Worm (Caenorhabditis elegans) whole organism, L4/young adult: Measurements from ENCODE around the gene scl-7.

ENCODE experiments used
- W03F9.2 ChIP-seq: fragments of 150-350 bp; optimal IDR thresholded peaks from 2 replicates; lab custom pipeline; 2014; ENCODE audit warnings: missing biosample characterization, missing genetic modification characterization
- dao-5 ChIP-seq: sonication (generic microtip); optimal IDR thresholded peaks from 2 replicates; lab custom pipeline; 2016; ENCODE audit warnings: missing genotype, missing genetic modification characterization, moderate library complexity, missing compliant biosample characterization
- him-1 ChIP-seq: sonication (generic microtip); optimal IDR thresholded peaks from 2 replicates; lab custom pipeline; 2016; ENCODE audit warnings: missing genotype, missing genetic modification reagents, missing genetic modification characterization, missing compliant biosample characterization

The scl-7 gene

DNA sequence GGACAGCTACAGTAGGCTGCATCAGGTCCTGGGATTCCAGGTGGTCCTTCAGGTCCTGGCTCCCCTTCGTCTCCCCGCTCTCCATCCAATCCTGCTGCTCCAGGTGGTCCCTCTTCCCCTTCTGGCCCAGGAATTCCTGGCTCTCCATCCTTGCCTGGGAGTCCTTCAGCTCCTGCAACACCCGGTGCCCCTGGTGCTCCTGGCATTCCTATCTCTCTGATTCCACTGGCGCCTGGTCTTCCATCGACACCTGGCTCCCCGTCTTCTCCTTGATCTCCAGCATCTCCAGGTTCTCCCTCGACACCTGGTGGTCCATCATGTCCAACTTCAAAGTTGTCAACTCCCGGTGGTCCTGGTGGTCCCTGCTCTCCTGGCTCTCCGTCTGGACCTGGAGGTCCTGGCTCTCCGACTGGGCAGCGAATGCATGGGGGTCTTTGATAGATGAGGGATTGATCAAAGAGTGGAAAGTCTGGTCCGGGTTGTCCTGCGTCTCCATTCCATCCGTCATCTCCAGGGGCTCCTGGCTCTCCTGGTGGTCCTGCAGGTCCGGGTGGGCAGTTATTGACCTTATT is 19.5 kb downstream of the scl-7 start:
- TF ChIP-seq dao-5 (tag; lab: Kevin White, UChicago) (no peak), W03F9.2 (tag; lab: Kevin White, UChicago) (no peak), him-1 (no peak)

ce11 chrIV:13090967-13091366 is 20.7 kb downstream of the scl-7 start, which contains the start of gene col-132:
col-132 (minus strand) TSS chrIV:13091067.
- TF ChIP-seq dao-5 (tag; lab: Kevin White, UChicago), result no peak
- no peak for TF ChIP-seq W03F9.2 (tag; lab: Kevin White, UChicago)
- no peak for TF ChIP-seq him-1

DNA sequence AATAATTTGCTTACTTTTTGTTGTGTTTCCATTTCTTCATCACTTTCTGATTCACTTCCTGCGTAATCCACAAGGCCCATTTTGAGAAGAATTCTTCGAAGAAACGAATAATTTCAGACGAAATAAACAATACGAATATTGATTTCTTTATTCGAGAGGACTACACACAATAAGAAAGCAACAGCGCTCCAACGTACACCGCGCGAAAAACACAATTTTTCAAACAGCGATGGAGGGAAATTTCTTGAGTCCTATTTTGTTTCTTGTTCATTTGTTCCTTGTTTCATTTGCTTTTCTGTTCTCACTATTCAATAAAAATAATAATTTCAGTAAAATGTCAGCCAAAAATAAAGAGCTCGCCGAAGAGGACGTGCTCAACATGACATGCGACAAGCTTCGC is 23.4 kb downstream of the scl-7 start, which contains the start of the genes prcc-1 and C39E9.12:
Gene prcc-1, minus strand, starts transcription at position 119 of the 400 bp plus-strand sequence.
Gene C39E9.12, plus strand, starts transcription at position 331 of the 400 bp plus-strand sequence.
- TF ChIP-seq dao-5 (tag; lab: Kevin White, UChicago), result no peak
- no peak for TF ChIP-seq W03F9.2 (tag; lab: Kevin White, UChicago)
- no peak for TF ChIP-seq him-1

- TF ChIP-seq W03F9.2 (tag; lab: Kevin White, UChicago) (no peak), him-1 (no peak), dao-5 (tag; lab: Kevin White, UChicago) (no peak)
These were observed 25.2 kb downstream of the scl-7 start, which contains the start of gene rfc-3 for ce11 chrIV:13095462-13095861. rfc-3 (plus strand) TSS chrIV:13095762.

ce11 chrIV:13096778-13097177 is 26.5 kb downstream of the scl-7 start:
- TF ChIP-seq him-1, result no peak
- no peak for TF ChIP-seq W03F9.2 (tag; lab: Kevin White, UChicago)
- no peak for TF ChIP-seq dao-5 (tag; lab: Kevin White, UChicago)

DNA sequence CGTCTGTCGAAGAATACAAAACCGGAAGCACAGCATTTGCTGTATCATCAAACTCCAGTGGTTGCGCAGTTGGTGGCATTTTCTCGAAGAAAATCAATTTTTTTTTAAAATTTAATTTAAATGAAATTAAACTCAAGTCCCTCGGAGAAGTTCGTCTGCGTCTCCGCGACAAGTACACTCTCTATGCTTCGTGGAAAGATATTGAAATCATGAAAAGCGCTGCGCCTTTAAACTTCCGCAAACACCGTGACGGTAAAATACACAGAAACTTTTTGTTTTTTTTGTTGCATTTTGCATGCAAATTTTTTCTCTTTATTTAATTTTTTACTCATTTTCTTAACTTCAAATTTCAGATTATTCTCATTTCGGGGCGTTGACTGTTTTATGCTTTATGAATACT is 28.4 kb downstream of the scl-7 start, which contains the start of the genes dli-1, tin-9.2 and exos-4.1:
Gene dli-1, minus strand, starts transcription at position 141 of the 400 bp plus-strand sequence.
Gene tin-9.2, plus strand, starts transcription at position 344 of the 400 bp plus-strand sequence.
Gene exos-4.1, plus strand, starts transcription at position 348 of the 400 bp plus-strand sequence.
- TF ChIP-seq dao-5 (tag; lab: Kevin White, UChicago), result no peak
- peak; percentile 86 for TF ChIP-seq W03F9.2 (tag; lab: Kevin White, UChicago)

DNA sequence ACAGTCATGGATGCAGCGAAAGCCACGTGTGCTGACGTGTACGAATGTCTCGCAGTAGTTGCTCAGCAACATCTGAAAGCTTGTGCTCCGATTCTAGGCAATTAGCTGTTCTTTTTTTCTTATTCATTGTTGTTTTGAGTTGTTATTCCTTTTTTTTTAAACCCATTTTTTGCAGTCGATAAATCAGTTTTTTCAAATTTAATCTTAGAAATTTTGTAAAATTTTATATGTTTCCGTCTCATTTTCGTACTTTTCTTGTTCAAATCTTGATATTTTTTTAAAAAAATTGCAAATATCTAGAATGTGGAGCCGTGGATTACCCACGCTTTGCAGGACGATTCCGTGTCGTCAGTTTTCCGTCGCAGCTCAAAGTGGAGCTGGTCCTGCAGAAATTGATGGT is 30.2 kb downstream of the scl-7 start, which contains the start of gene fask-1:
Gene fask-1, plus strand, starts transcription at position 301 of the 400 bp plus-strand sequence.
- TF ChIP-seq W03F9.2 (tag; lab: Kevin White, UChicago) (no peak), him-1 (no peak), dao-5 (tag; lab: Kevin White, UChicago) (no peak)

ce11 chrIV:13104900-13105299 is 34.7 kb downstream of the scl-7 start, which contains the start of gene rde-11:
rde-11 (plus strand) TSS chrIV:13105200.
- TF ChIP-seq dao-5 (tag; lab: Kevin White, UChicago), result no peak
- no peak for TF ChIP-seq him-1
- TF ChIP-seq W03F9.2 (tag; lab: Kevin White, UChicago), result no peak

ce11 chrIV:13107359-13107758 is 37.1 kb downstream of the scl-7 start, which contains the start of gene B0564.2:
B0564.2 (plus strand) TSS chrIV:13107659.
- TF ChIP-seq dao-5 (tag; lab: Kevin White, UChicago) (no peak), W03F9.2 (tag; lab: Kevin White, UChicago) (no peak), him-1 (no peak)

DNA sequence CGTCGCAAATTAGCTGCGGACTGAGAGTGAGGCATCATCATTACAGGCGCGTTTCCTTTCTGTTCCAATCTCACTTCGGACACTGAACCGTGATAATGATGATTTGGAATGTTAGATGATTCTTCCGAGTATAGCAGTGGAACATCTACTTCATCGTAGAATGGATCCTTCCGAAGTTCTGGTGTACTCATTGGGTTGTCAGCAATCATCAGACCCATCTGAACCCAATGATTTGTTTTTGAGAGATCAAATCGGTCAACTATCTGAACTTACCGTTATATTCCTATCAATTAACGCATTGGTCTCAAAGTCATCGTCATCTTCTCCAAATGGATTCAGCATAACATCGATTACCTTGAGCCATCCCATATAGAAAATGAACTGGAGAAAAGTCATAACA is 38.2 kb downstream of the scl-7 start:
- TF ChIP-seq him-1 (no peak), dao-5 (tag; lab: Kevin White, UChicago) (no peak)

DNA sequence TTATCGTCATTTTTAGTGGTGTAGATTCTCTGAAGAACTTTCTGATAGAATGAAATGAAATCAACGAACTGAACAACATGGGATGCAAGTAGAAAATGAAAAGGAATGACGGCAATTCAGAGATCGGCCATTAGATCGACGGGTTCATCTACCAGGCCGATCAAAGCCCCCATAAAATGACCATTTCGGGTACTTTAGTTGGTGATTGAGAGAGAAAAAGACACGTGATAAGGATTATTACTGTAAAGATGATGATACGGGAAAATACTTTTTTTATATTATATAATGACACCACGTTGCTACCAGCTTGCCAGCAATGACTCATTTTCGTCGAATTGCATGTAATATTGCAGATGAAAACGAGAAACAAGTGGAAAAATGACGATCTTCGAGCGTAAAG is 39.5 kb downstream of the scl-7 start, which contains the start of gene best-1:
Gene best-1, minus strand, starts transcription at position 29 of the 400 bp plus-strand sequence.
- no peak for TF ChIP-seq W03F9.2 (tag; lab: Kevin White, UChicago)
- no peak for TF ChIP-seq him-1
- no peak for TF ChIP-seq dao-5 (tag; lab: Kevin White, UChicago)

- no peak for TF ChIP-seq him-1
These were observed 40.6 kb downstream of the scl-7 start for ce11 chrIV:13110876-13111275.

DNA sequence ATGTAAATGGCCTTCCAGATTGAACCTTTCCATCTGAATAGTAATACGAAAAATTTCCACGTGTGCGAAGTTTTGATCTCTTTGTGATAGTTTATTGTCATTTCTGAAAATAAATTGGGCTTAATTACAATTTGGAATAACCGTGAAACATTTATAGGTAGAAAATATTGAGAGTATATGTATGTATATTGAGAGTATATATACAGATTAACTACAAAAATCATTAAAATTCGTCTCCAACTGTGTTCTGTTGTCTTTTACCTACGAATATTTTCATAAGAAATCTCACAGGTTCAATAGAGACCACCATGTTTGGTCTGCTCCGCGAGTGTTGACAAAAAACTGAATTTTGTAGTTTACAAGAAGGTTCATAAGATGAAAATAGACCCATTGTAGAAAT is 42.7 kb downstream of the scl-7 start, which contains the start of gene best-2:
Gene best-2, minus strand, starts transcription at position 101 of the 400 bp plus-strand sequence.
- TF ChIP-seq him-1, result no peak
- no peak for TF ChIP-seq W03F9.2 (tag; lab: Kevin White, UChicago)
- TF ChIP-seq dao-5 (tag; lab: Kevin White, UChicago), result no peak

ce11 chrIV:13116679-13117078 is 46.4 kb downstream of the scl-7 start:
- TF ChIP-seq him-1 (no peak), dao-5 (tag; lab: Kevin White, UChicago) (no peak), W03F9.2 (tag; lab: Kevin White, UChicago) (no peak)
